Worm (Caenorhabditis elegans) whole organism, L4 larva: ENCODE data around the gene pgp-11.

Source experiments
- F26F4.8 ChIP-seq: fragments of 200-800 bp; sonication (Bioruptor generic); conservative IDR thresholded peaks from 2 replicates; pipeline ENCODE4 v1.3.6; 2022; ENCODE audit warnings: missing genetic modification characterization, missing compliant biosample characterization
- R02D3.7 ChIP-seq: fragments of 150-350 bp; sonication (generic microtip); optimal IDR thresholded peaks from 3 replicates; lab custom pipeline; 2014; ENCODE audit warnings: missing biosample characterization, missing genetic modification characterization
- T20F7.1 ChIP-seq: fragments of 200-800 bp; sonication (Bioruptor generic); optimal IDR thresholded peaks from 2 replicates; lab custom pipeline; 2018; ENCODE audit warnings: mild to moderate bottlenecking, missing genetic modification characterization, missing compliant biosample characterization
- Y48G9A.11 ChIP-seq: fragments of 200-800 bp; sonication (Bioruptor generic); IDR thresholded peaks from 2 replicates; pipeline ENCODE4 v1.3.6; 2022; ENCODE audit warnings: missing genetic modification reagents, missing genetic modification characterization, missing compliant biosample characterization
- Y5F2A.4 ChIP-seq: fragments of 200-800 bp; sonication (Bioruptor generic); optimal IDR thresholded peaks from 2 replicates; lab custom pipeline; 2018; ENCODE audit warnings: mild to moderate bottlenecking, missing genetic modification characterization, missing compliant biosample characterization
- Y75B8A.6 ChIP-seq: fragments of 200-800 bp; sonication (Bioruptor generic); IDR thresholded peaks from 2 replicates; pipeline ENCODE4 v1.3.6; 2022; ENCODE audit warnings: missing genetic modification reagents, missing genetic modification characterization, missing compliant biosample characterization
- ZK337.2 ChIP-seq: fragments of 200-800 bp; sonication (Bioruptor generic); IDR thresholded peaks from 2 replicates; pipeline ENCODE4 v1.3.6; 2022; ENCODE audit warnings: missing genetic modification reagents, missing genetic modification characterization, missing compliant biosample characterization
- aha-1 ChIP-seq: fragments of 150-350 bp; peaks from one replicate; lab custom pipeline; 2014; ENCODE audit warnings: missing biosample characterization, missing genetic modification characterization
- arid-1 ChIP-seq: fragments of 200-800 bp; sonication (Bioruptor generic); conservative IDR thresholded peaks from 2 replicates; pipeline ENCODE4 v1.3.6; 2022; ENCODE audit warnings: missing genetic modification reagents, missing genetic modification characterization, missing compliant biosample characterization
- cey-2 ChIP-seq: sonication (generic microtip); optimal IDR thresholded peaks from 3 replicates; lab custom pipeline; 2017; ENCODE audit warnings: missing genetic modification characterization, mild to moderate bottlenecking, missing compliant biosample characterization, antibody characterized with exemption, borderline replicate concordance; ENCODE audit not compliant: insufficient read depth
- daf-12 ChIP-seq: fragments of 150-350 bp; optimal IDR thresholded peaks from 2 replicates; lab custom pipeline; 2014; ENCODE audit warnings: missing biosample characterization, missing genetic modification reagents, missing genetic modification characterization
- daf-16 ChIP-seq, 3 experiments: sonication (generic microtip); optimal IDR thresholded peaks; 2 replicates each; lab custom pipeline; 2016 to 2017; ENCODE audit warnings: missing genetic modification characterization in 3 of 3, missing genetic modification reagents in 3 of 3, mild to moderate bottlenecking in 2 of 3, missing compliant biosample characterization in 2 of 3, missing biosample characterization in 1 of 3, moderate library complexity in 1 of 3
- daf-8 ChIP-seq: fragments of 200-800 bp; sonication (Bioruptor generic); IDR thresholded peaks from 2 replicates; pipeline ENCODE4 v1.3.6; 2022; ENCODE audit warnings: missing genetic modification characterization, missing compliant biosample characterization
- dmd-6 ChIP-seq: fragments of 200-800 bp; sonication (Bioruptor generic); IDR thresholded peaks from 2 replicates; pipeline ENCODE4 v1.3.6; 2022; ENCODE audit warnings: missing genetic modification reagents, missing genetic modification characterization, missing compliant biosample characterization
- dmd-9 ChIP-seq: fragments of 200-800 bp; sonication (Bioruptor generic); IDR thresholded peaks from 2 replicates; pipeline ENCODE4 v1.3.6; 2022; ENCODE audit warnings: missing genetic modification reagents, missing genetic modification characterization, missing compliant biosample characterization
- dpl-1 ChIP-seq: fragments of 150-350 bp; optimal IDR thresholded peaks from 2 replicates; lab custom pipeline; 2014; ENCODE audit warnings: missing biosample characterization, missing genetic modification reagents, missing genetic modification characterization
- dve-1 ChIP-seq: sonication (generic microtip); optimal IDR thresholded peaks from 2 replicates; lab custom pipeline; 2017; ENCODE audit warnings: antibody characterized with exemption, mild to moderate bottlenecking, missing genetic modification characterization, missing compliant biosample characterization; ENCODE audit not compliant: insufficient read depth
- egl-43 ChIP-seq: fragments of 200-800 bp; sonication (Bioruptor generic); IDR thresholded peaks from 2 replicates; pipeline ENCODE4 v1.3.6; 2022; ENCODE audit warnings: missing genetic modification reagents, missing genetic modification characterization, missing compliant biosample characterization
- fkh-10 ChIP-seq: fragments of 150-350 bp; optimal IDR thresholded peaks from 2 replicates; lab custom pipeline; 2014; ENCODE audit warnings: missing biosample characterization, missing genetic modification reagents, missing genetic modification characterization
- gei-8 ChIP-seq: fragments of 200-800 bp; sonication (Bioruptor generic); optimal IDR thresholded peaks from 2 replicates; lab custom pipeline; 2018; ENCODE audit warnings: mild to moderate bottlenecking, missing genetic modification characterization, missing compliant biosample characterization
- hif-1 ChIP-seq, 2 experiments: sonication (generic microtip); optimal IDR thresholded peaks; 2 replicates each; lab custom pipeline; 2016 to 2017; ENCODE audit warnings: missing compliant biosample characterization in 2 of 2, missing genetic modification characterization in 2 of 2, missing genetic modification reagents in 2 of 2, missing genotype in 2 of 2, mild to moderate bottlenecking in 1 of 2
- hlh-11 ChIP-seq: fragments of 200-800 bp; sonication (Bioruptor generic); optimal IDR thresholded peaks from 2 replicates; lab custom pipeline; 2018; ENCODE audit warnings: mild to moderate bottlenecking, missing genetic modification characterization, missing compliant biosample characterization
- hlh-30 ChIP-seq: sonication (generic microtip); optimal IDR thresholded peaks from 2 replicates; lab custom pipeline; 2017; ENCODE audit warnings: antibody characterized with exemption, mild to moderate bottlenecking, missing genetic modification characterization, missing compliant biosample characterization; ENCODE audit not compliant: insufficient read depth
- hmg-1.1 ChIP-seq: fragments of 200-800 bp; sonication (Bioruptor generic); IDR thresholded peaks from 2 replicates; pipeline ENCODE4 v1.3.6; 2022; ENCODE audit warnings: missing genetic modification reagents, missing genetic modification characterization, missing compliant biosample characterization
- lin-38 ChIP-seq: fragments of 200-800 bp; sonication (Bioruptor generic); IDR thresholded peaks from 2 replicates; pipeline ENCODE4 v1.3.6; 2022; ENCODE audit warnings: missing genetic modification reagents, missing genetic modification characterization, missing compliant biosample characterization
- lsy-2 ChIP-seq, 2 experiments: fragments of 150-350 bp in 1 of 2; sonication (generic microtip) in 1 of 2; optimal IDR thresholded peaks; 2 replicates each; lab custom pipeline; 2014 to 2017; ENCODE audit warnings: missing biosample characterization in 2 of 2, missing genetic modification characterization in 2 of 2
- mep-1 ChIP-seq: fragments of 150-350 bp; sonication (generic microtip); optimal IDR thresholded peaks from 3 replicates; lab custom pipeline; 2014; ENCODE audit warnings: missing biosample characterization, missing genetic modification characterization
- mes-2 ChIP-seq: sonication (generic microtip); optimal IDR thresholded peaks from 2 replicates; lab custom pipeline; 2016; ENCODE audit warnings: missing genotype, mild to moderate bottlenecking, missing genetic modification characterization, missing compliant biosample characterization; ENCODE audit not compliant: poor library complexity, severe bottlenecking
- mxl-3 ChIP-seq: fragments of 200-800 bp; sonication (Bioruptor generic); optimal IDR thresholded peaks from 2 replicates; lab custom pipeline; 2018; ENCODE audit warnings: mild to moderate bottlenecking, missing genetic modification characterization, missing compliant biosample characterization
- nhr-10 ChIP-seq: fragments of 150-350 bp; optimal IDR thresholded peaks from 2 replicates; lab custom pipeline; 2014; ENCODE audit warnings: missing biosample characterization, missing genetic modification characterization
- nhr-11 ChIP-seq: fragments of 150-350 bp; optimal IDR thresholded peaks from 2 replicates; lab custom pipeline; 2014; ENCODE audit warnings: missing biosample characterization, missing genetic modification characterization
- nhr-237 ChIP-seq: sonication (generic microtip); optimal IDR thresholded peaks from 2 replicates; lab custom pipeline; 2017; ENCODE audit warnings: missing biosample characterization, missing genetic modification characterization
- nhr-28 ChIP-seq: fragments of 150-350 bp; optimal IDR thresholded peaks from 2 replicates; lab custom pipeline; 2014; ENCODE audit warnings: missing biosample characterization, missing genetic modification characterization
- nhr-48 ChIP-seq: sonication (generic microtip); optimal IDR thresholded peaks from 2 replicates; lab custom pipeline; 2016; ENCODE audit warnings: mild to moderate bottlenecking, missing genetic modification characterization, missing compliant biosample characterization
- nhr-6 ChIP-seq: fragments of 150-350 bp; optimal IDR thresholded peaks from 2 replicates; lab custom pipeline; 2014; ENCODE audit warnings: missing biosample characterization, missing genetic modification characterization
- nhr-77 ChIP-seq: fragments of 150-350 bp; optimal IDR thresholded peaks from 2 replicates; lab custom pipeline; 2014; ENCODE audit warnings: missing biosample characterization, missing genetic modification characterization
- pha-4 ChIP-seq, 2 experiments: fragments of 150-350 bp in 1 of 2; fragments of 200-800 bp in 1 of 2; sonication (Bioruptor generic) in 1 of 2; IDR thresholded peaks in 1 of 2; optimal IDR thresholded peaks in 1 of 2; 2 replicates each; pipeline versions ENCODE4 v1.3.6 to Lab custom; 2014 to 2022; ENCODE audit warnings: missing genetic modification characterization in 2 of 2, missing genetic modification reagents in 2 of 2, missing biosample characterization in 1 of 2, missing compliant biosample characterization in 1 of 2
- php-3 ChIP-seq: fragments of 200-800 bp; sonication (Bioruptor generic); IDR thresholded peaks from 2 replicates; pipeline ENCODE4 v1.3.6; 2022; ENCODE audit warnings: missing genetic modification reagents, missing genetic modification characterization, missing compliant biosample characterization
- pqm-1 ChIP-seq: sonication (generic microtip); optimal IDR thresholded peaks from 2 replicates; lab custom pipeline; 2017; ENCODE audit warnings: missing biosample characterization, missing genetic modification characterization
- rbr-2 ChIP-seq: sonication (generic microtip); optimal IDR thresholded peaks from 2 replicates; lab custom pipeline; 2016; ENCODE audit warnings: missing genotype, missing genetic modification characterization, missing compliant biosample characterization
- sdz-12 ChIP-seq: fragments of 200-800 bp; sonication (Bioruptor generic); optimal IDR thresholded peaks from 2 replicates; lab custom pipeline; 2018; ENCODE audit warnings: mild to moderate bottlenecking, missing genetic modification characterization, missing compliant biosample characterization
- unc-130 ChIP-seq: sonication (generic microtip); optimal IDR thresholded peaks from 2 replicates; lab custom pipeline; 2016; ENCODE audit warnings: missing genetic modification reagents, missing genetic modification characterization, missing compliant biosample characterization
- vab-7 ChIP-seq: fragments of 200-800 bp; sonication (Bioruptor generic); IDR thresholded peaks from 2 replicates; pipeline ENCODE4 v1.3.6; 2022; ENCODE audit warnings: missing genetic modification reagents, missing genetic modification characterization, missing compliant biosample characterization
- zag-1 ChIP-seq: fragments of 150-350 bp; optimal IDR thresholded peaks from 2 replicates; lab custom pipeline; 2014; ENCODE audit warnings: missing biosample characterization, missing genetic modification characterization
- ztf-7 ChIP-seq: fragments of 150-350 bp; optimal IDR thresholded peaks from 2 replicates; lab custom pipeline; 2014; ENCODE audit warnings: missing biosample characterization, missing genetic modification characterization

The pgp-11 gene

DNA sequence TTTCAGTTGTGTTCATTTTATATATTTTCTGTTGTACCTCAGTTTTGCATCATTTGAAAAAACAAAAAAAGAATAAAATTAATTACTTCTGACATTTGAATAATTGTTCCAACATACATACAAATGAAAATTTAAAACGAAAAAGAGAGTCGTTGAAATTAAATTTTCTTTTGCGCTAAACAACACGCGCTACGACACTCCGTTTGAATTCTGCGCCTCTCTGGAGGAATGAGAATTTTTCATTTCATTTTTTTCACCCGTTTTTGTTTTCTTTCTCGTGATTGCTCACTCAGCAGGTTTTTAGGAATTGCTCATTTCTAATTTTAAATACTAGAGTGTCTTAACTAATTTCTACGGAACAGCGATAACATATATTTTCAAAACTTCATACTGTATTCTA, 37.6 kb upstream of the pgp-11 start:
- TF ChIP-seq nhr-11 (no peak), mes-2 (tag; lab: Kevin White, UChicago) (peak; percentile 39), php-3 (no peak), dpl-1 (GFP tag; lab: Kevin White, UChicago) (peak; percentile 26), nhr-6 (tag; lab: Kevin White, UChicago) (peak; percentile 9), Y48G9A.11 (GFP tag; lab: Robert Waterston, UW) (0 out of 2 replicates have a peak, but pooled peaks have one; percentile 37), vab-7 (no peak), daf-12 (no peak), nhr-10 (tag; lab: Kevin White, UChicago) (no peak), aha-1 (tag; lab: Kevin White, UChicago) (peak; percentile 50), ztf-7 (tag; lab: Kevin White, UChicago) (no peak), nhr-237 (tag; lab: Kevin White, UChicago) (no peak), hlh-30 (peak; percentile 70), egl-43 (GFP tag; lab: Robert Waterston, UW) (no peak), dmd-9 (no peak), T20F7.1 (GFP tag; lab: Kevin White, UChicago) (peak; percentile 96), arid-1 (GFP tag; lab: Robert Waterston, UW) (no peak), R02D3.7 (tag; lab: Kevin White, UChicago) (no peak), ZK337.2 (GFP tag; lab: Robert Waterston, UW) (no peak), lsy-2 (tag; optimal IDR thresholded peaks at IDR 0.05; lab: Kevin White, UChicago) (peak in 1 of 2 experiments; percentile 74), F26F4.8 (GFP tag; lab: Robert Waterston, UW) (no peak), zag-1 (tag; lab: Kevin White, UChicago) (no peak), lin-38 (GFP tag; lab: Robert Waterston, UW) (peak; percentile 57), hif-1 (tag; optimal IDR thresholded peaks at IDR 0.05; lab: Kevin White, UChicago) (no peak)

DNA sequence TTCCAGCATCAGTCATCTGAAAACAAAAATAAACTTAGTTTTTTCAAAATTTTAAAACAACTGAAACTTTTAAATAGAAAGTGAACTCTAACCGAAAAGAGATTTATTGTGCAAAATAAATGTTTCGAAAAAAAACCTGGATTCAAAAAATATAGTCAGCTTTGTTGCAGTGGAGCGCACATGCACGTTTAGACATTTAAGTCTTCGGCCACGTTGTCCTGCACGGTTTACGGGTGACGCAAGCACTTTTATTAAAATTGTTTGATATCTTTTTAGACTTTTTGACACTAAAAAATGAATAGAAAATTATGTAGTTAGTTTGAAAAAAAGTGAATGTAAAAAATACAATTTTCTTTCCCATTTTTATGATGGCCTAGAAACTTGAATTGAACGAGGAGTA, 35.4 kb upstream of the pgp-11 start, which contains the start of the genes ubh-4 and algn-6:
ubh-4 (minus strand) TSS at position 182 of the 400 bp plus-strand sequence.
algn-6 (plus strand) TSS at position 387 of the 400 bp plus-strand sequence.
- TF ChIP-seq hif-1 (tag; optimal IDR thresholded peaks at IDR 0.05; lab: Kevin White, UChicago): peak in 1 of 2 experiments; percentile 83
- no peak for TF ChIP-seq nhr-48 (tag; lab: Kevin White, UChicago)
- peak; percentile 95 for TF ChIP-seq lin-38 (GFP tag; lab: Robert Waterston, UW)
- peak; percentile 65 for TF ChIP-seq nhr-28 (tag; lab: Kevin White, UChicago)
- no peak for TF ChIP-seq Y5F2A.4 (GFP tag; lab: Kevin White, UChicago)
- peak; percentile 38 for TF ChIP-seq mxl-3
- TF ChIP-seq mep-1: peak; percentile 57
- peak; percentile 36 for TF ChIP-seq rbr-2 (tag; lab: Kevin White, UChicago)
- no peak for TF ChIP-seq sdz-12
- TF ChIP-seq pqm-1 (tag; lab: Kevin White, UChicago): peak; percentile 17
- peak; percentile 96 for TF ChIP-seq unc-130
- peak; percentile 80 for TF ChIP-seq nhr-6 (tag; lab: Kevin White, UChicago)
- peak; percentile 63 for TF ChIP-seq dpl-1 (GFP tag; lab: Kevin White, UChicago)
- peak; percentile 38 to 95 for TF ChIP-seq lsy-2 (tag; optimal IDR thresholded peaks at IDR 0.05; lab: Kevin White, UChicago)
- 0 out of 2 replicates have a peak, but pooled peaks have one; percentile 4 for TF ChIP-seq ZK337.2 (GFP tag; lab: Robert Waterston, UW)
- TF ChIP-seq gei-8: no peak
- peak; percentile 48 for TF ChIP-seq nhr-77 (tag; lab: Kevin White, UChicago)
- TF ChIP-seq vab-7: 0 out of 2 replicates have a peak, but pooled peaks have one; percentile 22
- no peak for TF ChIP-seq Y75B8A.6 (GFP tag; lab: Robert Waterston, UW)
- TF ChIP-seq hlh-30: peak; percentile 12
- peak; percentile 27; the same call in 1 of the 2 replicates for TF ChIP-seq dmd-6 (GFP tag; lab: Robert Waterston, UW)
- TF ChIP-seq hmg-1.1 (GFP tag; lab: Robert Waterston, UW): 0 out of 2 replicates have a peak, but pooled peaks have one; percentile 19
- TF ChIP-seq mes-2 (tag; lab: Kevin White, UChicago): peak; percentile 95
- TF ChIP-seq daf-8 (GFP tag; lab: Robert Waterston, UW): no peak
- TF ChIP-seq dve-1 (tag; lab: Kevin White, UChicago): peak; percentile 48
- peak; percentile 36 for TF ChIP-seq hlh-11
- no peak for TF ChIP-seq cey-2 (tag; lab: Kevin White, UChicago)
- TF ChIP-seq T20F7.1 (GFP tag; lab: Kevin White, UChicago): peak; percentile 90
- TF ChIP-seq Y48G9A.11 (GFP tag; lab: Robert Waterston, UW): peak; percentile 34; the same call in 1 of the 2 replicates
- TF ChIP-seq pha-4 (GFP tag; IDR thresholded peaks at IDR 0.05; lab: Robert Waterston, UW): no peak
- TF ChIP-seq pha-4 (tag; optimal IDR thresholded peaks at IDR 0.05; lab: Kevin White, UChicago): peak; percentile 8
- TF ChIP-seq fkh-10 (GFP tag; lab: Kevin White, UChicago): no peak
- no peak for TF ChIP-seq daf-16 (GFP tag; optimal IDR thresholded peaks at IDR 0.05; lab: Kevin White, UChicago)
- peak; percentile 38 for TF ChIP-seq daf-16 (tag; optimal IDR thresholded peaks at IDR 0.05; lab: Kevin White, UChicago)
